Fruit fly (Drosophila melanogaster): ENCODE data around the gene Pi4KIIalpha.

The Pi4KIIalpha gene

dm6 chr3R:5564775-5565190 lies 1.3 kb upstream of the Pi4KIIalpha start, which contains the start of the genes CG14671 and CG12746:
TSS of gene CG14671 (minus strand) at chr3R:5564815.
TSS of gene CG12746 (plus strand) at chr3R:5564865.
- TF ChIP-seq ttk (optimal IDR thresholded peaks at IDR 0.05) (no peak), h (optimal IDR thresholded peaks at IDR 0.05) (no peak), insv (optimal IDR thresholded peaks at IDR 0.05) (no peak), Sin3A (optimal IDR thresholded peaks at IDR 0.05) (no peak), Myc (optimal IDR thresholded peaks at IDR 0.05) (no peak), psq (optimal IDR thresholded peaks at IDR 0.05) (no peak)

DNA sequence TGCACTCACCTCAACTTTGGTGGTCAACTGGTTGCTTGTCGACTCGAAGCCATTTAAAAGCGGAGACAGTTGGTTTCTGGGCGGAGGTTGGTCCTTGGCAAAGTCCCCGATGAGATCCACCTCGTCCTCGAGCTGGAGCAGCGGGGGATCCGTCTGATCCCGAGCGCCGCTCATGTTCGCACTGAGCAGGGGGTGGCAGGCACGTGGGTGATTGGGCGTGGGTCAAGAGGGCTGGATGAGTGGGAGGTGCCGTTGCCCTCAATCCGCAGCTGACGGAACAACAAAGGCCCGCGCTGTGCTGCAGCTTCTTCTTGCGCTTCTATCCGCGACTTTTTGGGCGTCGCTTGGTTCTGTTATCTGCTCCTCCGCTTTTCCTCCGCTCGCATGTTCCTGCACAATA lies 496 bp downstream of the Pi4KIIalpha start:
- no peak for TF ChIP-seq ttk (optimal IDR thresholded peaks at IDR 0.05)

- TF ChIP-seq insv (optimal IDR thresholded peaks at IDR 0.05) = no peak
- TF ChIP-seq Myc (optimal IDR thresholded peaks at IDR 0.05) = no peak
- no peak for TF ChIP-seq h (optimal IDR thresholded peaks at IDR 0.05)
- TF ChIP-seq Sin3A (optimal IDR thresholded peaks at IDR 0.05) = no peak
- TF ChIP-seq psq (optimal IDR thresholded peaks at IDR 0.05) = no peak
- no peak for TF ChIP-seq ttk (optimal IDR thresholded peaks at IDR 0.05)
Observed at dm6 chr3R:5554852-5555251, 8.6 kb downstream of the Pi4KIIalpha start, which contains the start of gene Snm1. TSS of gene Snm1 (plus strand) at chr3R:5555084.

DNA sequence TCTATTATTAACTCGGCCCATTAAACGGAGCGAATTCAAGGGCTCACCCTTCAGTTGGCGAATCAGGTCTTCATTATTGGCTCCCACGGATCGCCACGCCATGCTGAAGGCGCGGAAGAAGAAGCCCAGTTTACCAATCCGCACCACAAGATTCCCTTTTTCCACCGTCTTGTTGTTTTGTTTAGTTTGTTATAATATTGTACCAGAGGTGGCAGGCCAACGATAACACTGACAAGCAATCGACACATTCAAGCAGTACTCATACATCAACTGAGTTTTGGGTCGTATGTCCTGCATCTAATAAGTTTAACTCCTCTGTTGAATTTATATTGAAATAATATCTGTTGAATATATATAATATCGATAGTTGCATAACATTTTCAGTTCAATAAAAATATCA lies 9.4 kb downstream of the Pi4KIIalpha start, which contains the start of gene Pcmt:
Pcmt (minus strand) TSS at position 235 of the 400 bp plus-strand sequence.
- TF ChIP-seq psq (optimal IDR thresholded peaks at IDR 0.05) = no peak
- TF ChIP-seq ttk (optimal IDR thresholded peaks at IDR 0.05) = no peak
- TF ChIP-seq insv (optimal IDR thresholded peaks at IDR 0.05) = no peak
- TF ChIP-seq h (optimal IDR thresholded peaks at IDR 0.05) = no peak
- TF ChIP-seq Myc (optimal IDR thresholded peaks at IDR 0.05) = no peak
- no peak for TF ChIP-seq Sin3A (optimal IDR thresholded peaks at IDR 0.05)

DNA sequence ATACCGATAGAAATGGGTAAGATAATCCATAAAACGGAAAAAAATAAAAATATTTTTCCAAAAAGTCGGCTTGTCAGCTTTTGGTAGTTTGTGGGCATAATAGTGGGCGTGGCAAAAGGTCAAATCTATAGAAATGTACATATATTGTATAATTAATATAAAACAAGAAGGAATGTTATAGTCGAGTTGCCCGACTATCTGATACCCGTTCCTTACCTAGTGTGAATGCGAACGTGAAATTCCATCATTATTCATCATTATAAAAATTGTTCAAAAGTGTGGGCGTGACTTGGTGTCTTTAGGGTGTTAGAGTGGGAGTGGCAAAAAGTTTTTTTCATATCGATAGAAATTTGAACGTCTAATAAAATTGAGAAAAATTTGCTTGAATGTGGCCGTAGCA lies 11.9 kb downstream of the Pi4KIIalpha start:
- TF ChIP-seq Sin3A (optimal IDR thresholded peaks at IDR 0.05) (no peak), h (optimal IDR thresholded peaks at IDR 0.05) (no peak), psq (optimal IDR thresholded peaks at IDR 0.05) (no peak), insv (optimal IDR thresholded peaks at IDR 0.05) (no peak), Myc (optimal IDR thresholded peaks at IDR 0.05) (no peak), ttk (optimal IDR thresholded peaks at IDR 0.05) (no peak)

DNA sequence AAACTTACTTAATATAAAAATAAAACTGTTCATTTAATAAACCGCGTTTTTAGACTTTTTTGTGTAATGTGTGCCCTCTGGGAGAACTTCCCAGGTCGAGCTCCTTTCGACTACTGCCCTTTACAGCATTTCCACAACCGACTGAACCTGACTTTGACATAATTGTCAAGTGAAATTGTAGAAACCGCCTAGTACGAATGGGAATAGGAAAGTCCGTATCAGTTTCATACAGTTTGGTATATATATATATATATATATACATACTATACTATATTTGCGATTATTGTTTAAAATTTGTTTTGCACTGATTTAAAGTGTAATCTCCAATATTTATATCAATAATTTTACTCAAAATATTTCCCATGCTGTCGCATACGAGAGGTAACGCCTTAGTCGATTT lies 12.4 kb downstream of the Pi4KIIalpha start, which contains the start of gene mia:
mia (minus strand) TSS at position 101 of the 400 bp plus-strand sequence.
- no peak for TF ChIP-seq Sin3A (optimal IDR thresholded peaks at IDR 0.05)
- TF ChIP-seq h (optimal IDR thresholded peaks at IDR 0.05) = no peak
- no peak for TF ChIP-seq insv (optimal IDR thresholded peaks at IDR 0.05)
- TF ChIP-seq ttk (optimal IDR thresholded peaks at IDR 0.05) = no peak
- TF ChIP-seq psq (optimal IDR thresholded peaks at IDR 0.05) = no peak
- TF ChIP-seq Myc (optimal IDR thresholded peaks at IDR 0.05) = no peak

DNA sequence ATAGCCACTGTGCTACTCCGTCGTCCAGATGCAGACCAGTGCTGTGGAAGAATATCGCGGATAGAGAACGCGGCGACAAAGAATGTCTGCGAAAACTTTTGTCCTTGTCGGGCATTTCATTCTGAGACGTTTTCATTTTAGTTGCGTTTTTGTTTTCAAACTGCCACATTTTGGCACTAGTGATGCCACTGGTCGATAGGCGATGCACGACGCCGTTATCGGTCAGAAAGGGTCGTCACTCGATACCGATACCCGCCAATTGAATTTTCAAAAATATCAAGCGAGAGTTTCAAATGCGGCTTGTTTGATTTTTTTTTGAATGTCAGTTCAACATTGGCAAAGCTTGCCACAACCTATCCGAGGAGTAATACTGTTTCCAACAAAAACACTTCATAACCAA lies 13.0 kb downstream of the Pi4KIIalpha start:
- TF ChIP-seq psq (optimal IDR thresholded peaks at IDR 0.05) (no peak), ttk (optimal IDR thresholded peaks at IDR 0.05) (no peak), Sin3A (optimal IDR thresholded peaks at IDR 0.05) (no peak), insv (optimal IDR thresholded peaks at IDR 0.05) (no peak), Myc (optimal IDR thresholded peaks at IDR 0.05) (no peak), h (optimal IDR thresholded peaks at IDR 0.05) (no peak)

DNA sequence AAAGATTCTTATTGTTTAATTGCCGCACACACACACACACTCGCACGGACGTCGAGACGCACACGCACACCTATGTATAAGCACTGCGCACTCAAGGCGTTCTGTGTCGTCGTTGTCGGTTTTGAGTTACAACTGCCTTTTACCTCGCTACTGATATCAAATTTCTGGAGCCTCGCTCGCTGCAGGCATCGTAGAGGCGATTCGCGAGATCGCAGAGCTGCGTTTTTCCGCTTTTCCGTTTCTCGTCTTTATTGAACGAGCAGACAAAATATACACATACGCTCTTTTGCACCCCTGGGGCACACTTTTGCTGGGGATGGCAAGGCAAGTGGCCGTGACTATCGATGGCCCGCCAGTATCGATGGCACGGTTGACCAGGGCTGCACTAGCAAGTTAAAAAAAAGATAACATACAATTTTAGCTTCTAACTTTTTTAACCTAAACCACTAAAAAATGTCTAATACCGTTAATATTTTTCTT lies 15.9 kb downstream of the Pi4KIIalpha start, which contains the start of gene CG2519:
CG2519 (minus strand) TSS at position 312 of the 480 bp plus-strand sequence.
- TF ChIP-seq ttk (optimal IDR thresholded peaks at IDR 0.05) = no peak
- no peak for TF ChIP-seq Myc (optimal IDR thresholded peaks at IDR 0.05)

DNA sequence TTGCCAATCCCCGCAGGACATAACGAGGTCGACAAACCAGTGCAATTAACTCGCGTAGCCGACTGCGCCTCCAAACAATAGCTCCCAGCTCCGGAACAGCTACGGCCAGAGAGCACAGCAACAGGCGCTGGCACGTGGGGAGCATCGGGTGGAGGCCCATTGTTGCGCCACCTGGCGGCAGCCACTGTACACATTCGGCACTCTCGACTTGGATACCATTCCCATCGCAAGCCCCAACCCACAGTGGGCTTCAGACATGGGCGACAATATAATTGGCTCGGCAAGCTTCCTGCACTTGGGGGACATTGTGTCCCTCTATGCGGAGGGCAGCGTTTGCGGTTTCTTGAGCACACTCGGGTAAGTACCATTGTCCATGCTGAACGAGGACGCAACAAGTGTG lies 35.9 kb downstream of the Pi4KIIalpha start:
- TF ChIP-seq Sin3A (optimal IDR thresholded peaks at IDR 0.05) = no peak
- TF ChIP-seq ttk (optimal IDR thresholded peaks at IDR 0.05) = no peak
- TF ChIP-seq insv (optimal IDR thresholded peaks at IDR 0.05) = no peak
- TF ChIP-seq h (optimal IDR thresholded peaks at IDR 0.05) = no peak
- TF ChIP-seq Myc (optimal IDR thresholded peaks at IDR 0.05) = no peak
- no peak for TF ChIP-seq psq (optimal IDR thresholded peaks at IDR 0.05)

dm6 chr3R:5524804-5525203 lies 38.6 kb downstream of the Pi4KIIalpha start:
- TF ChIP-seq Sin3A (optimal IDR thresholded peaks at IDR 0.05) (no peak), psq (optimal IDR thresholded peaks at IDR 0.05) (no peak), insv (optimal IDR thresholded peaks at IDR 0.05) (no peak), ttk (optimal IDR thresholded peaks at IDR 0.05) (no peak), h (optimal IDR thresholded peaks at IDR 0.05) (no peak), Myc (optimal IDR thresholded peaks at IDR 0.05) (no peak)

- TF ChIP-seq Sin3A (optimal IDR thresholded peaks at IDR 0.05) = no peak
- TF ChIP-seq h (optimal IDR thresholded peaks at IDR 0.05) = no peak
- TF ChIP-seq insv (optimal IDR thresholded peaks at IDR 0.05) = no peak
- TF ChIP-seq psq (optimal IDR thresholded peaks at IDR 0.05) = no peak
- no peak for TF ChIP-seq Myc (optimal IDR thresholded peaks at IDR 0.05)
- TF ChIP-seq ttk (optimal IDR thresholded peaks at IDR 0.05) = no peak
Observed at dm6 chr3R:5523070-5523637, 40.3 kb downstream of the Pi4KIIalpha start, which contains the start of the genes CG43845 and Nmdar1. TSS of gene CG43845 (minus strand) at chr3R:5523120. TSS of gene Nmdar1 (minus strand) at chr3R:5523328.

dm6 chr3R:5520566-5520965 lies 42.9 kb downstream of the Pi4KIIalpha start:
- TF ChIP-seq Myc (optimal IDR thresholded peaks at IDR 0.05) = no peak
- no peak for TF ChIP-seq h (optimal IDR thresholded peaks at IDR 0.05)
- TF ChIP-seq psq (optimal IDR thresholded peaks at IDR 0.05) = no peak
- no peak for TF ChIP-seq ttk (optimal IDR thresholded peaks at IDR 0.05)
- no peak for TF ChIP-seq Sin3A (optimal IDR thresholded peaks at IDR 0.05)
- no peak for TF ChIP-seq insv (optimal IDR thresholded peaks at IDR 0.05)

DNA sequence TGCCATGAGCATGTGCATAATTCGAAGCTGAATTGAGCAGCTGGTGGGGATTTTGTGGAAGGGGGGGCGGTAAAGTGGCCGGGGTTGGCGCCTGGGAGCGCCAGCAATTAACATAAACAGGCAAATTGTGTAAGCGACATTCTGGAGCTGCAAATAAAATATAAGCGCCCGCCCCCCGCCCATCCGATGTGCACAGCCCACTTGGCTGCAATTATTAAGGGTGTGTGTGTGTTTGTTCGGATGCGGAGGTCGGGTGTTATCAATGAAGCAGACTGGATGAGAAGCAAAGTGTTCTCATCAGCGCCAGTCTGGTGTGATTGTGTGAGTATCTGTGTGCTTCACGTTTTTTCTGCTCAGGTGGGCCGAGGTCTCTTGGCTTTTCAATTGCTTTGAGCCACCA lies 43.7 kb downstream of the Pi4KIIalpha start:
- TF ChIP-seq h (optimal IDR thresholded peaks at IDR 0.05) = no peak
- no peak for TF ChIP-seq Myc (optimal IDR thresholded peaks at IDR 0.05)
- no peak for TF ChIP-seq insv (optimal IDR thresholded peaks at IDR 0.05)
- TF ChIP-seq psq (optimal IDR thresholded peaks at IDR 0.05) = no peak
- no peak for TF ChIP-seq Sin3A (optimal IDR thresholded peaks at IDR 0.05)
- no peak for TF ChIP-seq ttk (optimal IDR thresholded peaks at IDR 0.05)
